Fruit fly (Drosophila melanogaster): ENCODE data around the gene CG3918.

The CG3918 gene

DNA sequence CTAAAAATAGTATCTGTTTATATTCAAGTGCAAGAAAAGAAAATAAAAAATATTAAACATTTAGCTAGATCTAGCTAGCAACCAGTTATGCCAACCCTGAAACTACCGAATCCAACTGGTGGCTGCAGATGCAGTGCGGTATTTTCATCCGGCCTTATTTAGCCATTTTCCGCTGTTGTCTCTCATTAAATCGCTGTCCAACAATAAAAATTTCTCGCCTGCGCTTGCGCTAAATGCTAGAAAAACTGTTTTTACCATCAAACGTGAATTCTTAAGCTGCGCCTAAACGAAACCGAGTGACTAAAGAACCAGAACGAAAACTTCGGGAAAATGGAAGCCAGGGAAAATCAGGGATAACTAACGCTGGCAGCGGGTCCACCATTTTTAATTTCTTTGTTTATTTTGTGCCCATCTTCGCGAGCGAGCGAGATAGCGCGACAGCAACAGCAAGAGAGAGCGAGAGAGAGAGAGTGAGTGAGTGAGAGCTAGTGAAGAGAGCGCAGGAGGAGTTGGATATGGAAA, 9.6 kb downstream of the CG3918 start, which contains the start of gene dx:
Gene dx, plus strand, starts transcription at position 164 of the 522 bp plus-strand sequence.
- TF ChIP-seq Hnf4 (GFP tag; optimal IDR thresholded peaks at IDR 0.05): no peak
- no peak for TF ChIP-seq lola (GFP tag; optimal IDR thresholded peaks at IDR 0.05)
- TF ChIP-seq brk (GFP tag; optimal IDR thresholded peaks at IDR 0.05): no peak
- peak; percentile 85 for TF ChIP-seq psq (GFP tag; optimal IDR thresholded peaks at IDR 0.05)
- TF ChIP-seq Hr83 (GFP tag; optimal IDR thresholded peaks at IDR 0.05; ENCODE audit: poor library complexity, severe bottlenecking): no peak
- TF ChIP-seq Jra (GFP tag; optimal IDR thresholded peaks at IDR 0.05): no peak
- TF ChIP-seq CG32264 (GFP tag; optimal IDR thresholded peaks at IDR 0.05): no peak
- no peak for TF ChIP-seq h (GFP tag; optimal IDR thresholded peaks at IDR 0.05)
- peak; percentile 3 for TF ChIP-seq woc (GFP tag; optimal IDR thresholded peaks at IDR 0.05)
- TF ChIP-seq ey (GFP tag; optimal IDR thresholded peaks at IDR 0.05): no peak
- TF ChIP-seq br (GFP tag; optimal IDR thresholded peaks at IDR 0.05): no peak
- TF ChIP-seq jim (GFP tag; optimal IDR thresholded peaks at IDR 0.05): no peak
- no peak for TF ChIP-seq Rel (GFP tag; optimal IDR thresholded peaks at IDR 0.05)
- TF ChIP-seq Rel (tag; optimal IDR thresholded peaks at IDR 0.05): no peak
- no peak for TF ChIP-seq Mio (GFP tag; optimal IDR thresholded peaks at IDR 0.05)
- no peak for TF ChIP-seq usp (GFP tag; optimal IDR thresholded peaks at IDR 0.05)
- TF ChIP-seq Myc (optimal IDR thresholded peaks at IDR 0.05): no peak
- no peak for TF ChIP-seq N (GFP tag; optimal IDR thresholded peaks at IDR 0.05)
- TF ChIP-seq dl (GFP tag; optimal IDR thresholded peaks at IDR 0.05; ENCODE audit: insufficient read depth in 1 of 2, partially characterized antibody in 2 of 2): peak in 1 of 2 experiments; percentile 25
- no peak for TF ChIP-seq sage (GFP tag; optimal IDR thresholded peaks at IDR 0.05)
- TF ChIP-seq pan (optimal IDR thresholded peaks at IDR 0.05): no peak
- TF ChIP-seq GATAd (GFP tag; optimal IDR thresholded peaks at IDR 0.05): no peak
- TF ChIP-seq OdsH (GFP tag; optimal IDR thresholded peaks at IDR 0.05): no peak
- TF ChIP-seq rgr (GFP tag; optimal IDR thresholded peaks at IDR 0.05): no peak
- TF ChIP-seq Dif (GFP tag; optimal IDR thresholded peaks at IDR 0.05; ENCODE audit: partially characterized antibody): peak; percentile 61
- no peak for TF ChIP-seq foxo (GFP tag; optimal IDR thresholded peaks at IDR 0.05)
- TF ChIP-seq Vsx2 (GFP tag; optimal IDR thresholded peaks at IDR 0.05; ENCODE audit: partially characterized antibody): no peak
- TF ChIP-seq tai (GFP tag; optimal IDR thresholded peaks at IDR 0.05): no peak
- TF ChIP-seq dsf (GFP tag; optimal IDR thresholded peaks at IDR 0.05; ENCODE audit: borderline replicate concordance): no peak
- TF ChIP-seq sv (GFP tag; optimal IDR thresholded peaks at IDR 0.05): no peak
- TF ChIP-seq CrebA (GFP tag; optimal IDR thresholded peaks at IDR 0.05; ENCODE audit: borderline replicate concordance): no peak
- no peak for TF ChIP-seq HLH106 (tag; optimal IDR thresholded peaks at IDR 0.05)
- no peak for TF ChIP-seq Abd-B (GFP tag; optimal IDR thresholded peaks at IDR 0.05)
- no peak for TF ChIP-seq Dfd (GFP tag; optimal IDR thresholded peaks at IDR 0.05)
- no peak for TF ChIP-seq fru (GFP tag; optimal IDR thresholded peaks at IDR 0.05)
- no peak for TF ChIP-seq CG9705 (GFP tag; optimal IDR thresholded peaks at IDR 0.05)

DNA sequence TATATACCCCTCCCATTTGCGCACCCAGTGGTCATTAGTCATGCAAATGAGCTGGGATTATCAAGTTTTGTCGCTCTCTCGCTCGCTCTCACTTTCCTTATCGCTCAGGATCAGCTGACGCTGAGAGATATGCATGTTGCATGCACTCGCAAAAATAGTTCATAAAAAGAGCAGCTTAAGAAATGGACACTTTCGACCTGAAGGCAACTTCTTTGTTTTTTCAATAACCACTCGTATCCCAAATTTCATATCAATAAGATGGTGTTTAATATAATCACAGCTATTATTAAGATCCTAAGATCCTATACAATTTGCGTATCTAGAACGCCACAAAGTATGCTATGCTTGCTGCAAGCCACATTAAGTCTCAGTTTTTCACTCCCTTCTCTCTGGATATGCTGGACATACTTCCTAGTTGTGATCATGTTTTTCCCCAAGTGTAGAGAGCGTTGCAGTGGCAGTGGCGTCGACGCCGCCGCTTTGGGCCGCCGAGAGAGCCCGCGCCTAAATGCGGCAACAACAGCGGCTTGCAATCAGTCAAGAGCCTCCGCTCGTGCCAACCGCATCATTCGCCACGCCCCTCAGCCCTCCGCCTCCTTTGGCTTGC, 16.1 kb downstream of the CG3918 start, which contains the start of gene CG34417:
Gene CG34417, plus strand, starts transcription at position 557 of the 607 bp plus-strand sequence.
- TF ChIP-seq fru (GFP tag; optimal IDR thresholded peaks at IDR 0.05): peak; percentile 81
- TF ChIP-seq Dif (GFP tag; optimal IDR thresholded peaks at IDR 0.05; ENCODE audit: partially characterized antibody): no peak
- TF ChIP-seq Sp1 (GFP tag; optimal IDR thresholded peaks at IDR 0.05): peak; percentile 78
- peak; percentile 70 for TF ChIP-seq OdsH (GFP tag; optimal IDR thresholded peaks at IDR 0.05)
- no peak for TF ChIP-seq Rel (GFP tag; optimal IDR thresholded peaks at IDR 0.05)
- TF ChIP-seq Rel (tag; optimal IDR thresholded peaks at IDR 0.05): no peak
- TF ChIP-seq usp (GFP tag; optimal IDR thresholded peaks at IDR 0.05): no peak
- TF ChIP-seq Mio (GFP tag; optimal IDR thresholded peaks at IDR 0.05): no peak
- TF ChIP-seq rgr (GFP tag; optimal IDR thresholded peaks at IDR 0.05): peak; percentile 60
- TF ChIP-seq Hr83 (GFP tag; optimal IDR thresholded peaks at IDR 0.05; ENCODE audit: poor library complexity, severe bottlenecking): no peak
- peak; percentile 70 for TF ChIP-seq HLH106 (tag; optimal IDR thresholded peaks at IDR 0.05)
- no peak for TF ChIP-seq CG9705 (GFP tag; optimal IDR thresholded peaks at IDR 0.05)
- TF ChIP-seq Vsx2 (GFP tag; optimal IDR thresholded peaks at IDR 0.05; ENCODE audit: partially characterized antibody): no peak
- TF ChIP-seq psq (GFP tag; optimal IDR thresholded peaks at IDR 0.05): peak; percentile 72
- TF ChIP-seq Myc (optimal IDR thresholded peaks at IDR 0.05): no peak
- peak; percentile 78 for TF ChIP-seq ey (GFP tag; optimal IDR thresholded peaks at IDR 0.05)
- TF ChIP-seq br (GFP tag; optimal IDR thresholded peaks at IDR 0.05): peak; percentile 77
- TF ChIP-seq Hnf4 (GFP tag; optimal IDR thresholded peaks at IDR 0.05): peak; percentile 45
- no peak for TF ChIP-seq lola (GFP tag; optimal IDR thresholded peaks at IDR 0.05)
- TF ChIP-seq woc (GFP tag; optimal IDR thresholded peaks at IDR 0.05): peak; percentile 82
- no peak for TF ChIP-seq Abd-B (GFP tag; optimal IDR thresholded peaks at IDR 0.05)
- no peak for TF ChIP-seq N (GFP tag; optimal IDR thresholded peaks at IDR 0.05)
- peak; percentile 74 for TF ChIP-seq h (GFP tag; optimal IDR thresholded peaks at IDR 0.05)
- TF ChIP-seq brk (GFP tag; optimal IDR thresholded peaks at IDR 0.05): no peak
- TF ChIP-seq Jra (GFP tag; optimal IDR thresholded peaks at IDR 0.05): peak; percentile 20
- peak; percentile 61 for TF ChIP-seq dmrt93B (GFP tag; optimal IDR thresholded peaks at IDR 0.05)
- peak in 1 of 2 experiments; percentile 76 for TF ChIP-seq foxo (GFP tag; optimal IDR thresholded peaks at IDR 0.05)

All from whole organism, wandering third instar larva.